Worm (Caenorhabditis elegans) whole organism, early embryonic: ENCODE measurements around the gene irld-42.

Source experiments
- F13C5.2 ChIP-seq: sonication (generic microtip); optimal IDR thresholded peaks from 2 replicates; lab custom pipeline; 2017; ENCODE audit warnings: mild to moderate bottlenecking, missing genetic modification characterization, inconsistent platforms, missing compliant biosample characterization
- aly-1 ChIP-seq: sonication (generic microtip); optimal IDR thresholded peaks from 2 replicates; lab custom pipeline; 2016; ENCODE audit warnings: missing genetic modification characterization, missing compliant biosample characterization
- ama-1 ChIP-seq: fragments of 150-350 bp; optimal IDR thresholded peaks from 2 replicates; lab custom pipeline; 2014
- ceh-36 ChIP-seq: sonication (generic microtip); optimal IDR thresholded peaks from 2 replicates; lab custom pipeline; 2016; ENCODE audit warnings: missing genetic modification characterization, inconsistent platforms, missing compliant biosample characterization
- ets-7 ChIP-seq: sonication (generic microtip); optimal IDR thresholded peaks from 2 replicates; lab custom pipeline; 2016; ENCODE audit warnings: missing genotype, missing genetic modification characterization, missing compliant biosample characterization
- hnd-1 ChIP-seq: sonication (generic microtip); optimal IDR thresholded peaks from 2 replicates; lab custom pipeline; 2016; ENCODE audit warnings: missing genetic modification characterization, missing compliant biosample characterization
- sea-1 ChIP-seq: fragments of 200-800 bp; sonication (Bioruptor generic); conservative IDR thresholded peaks from 2 replicates; pipeline ENCODE4 v1.3.6; 2022; ENCODE audit warnings: missing genetic modification characterization, missing compliant biosample characterization
- tbx-11 ChIP-seq: fragments of 200-800 bp; sonication (Bioruptor generic); IDR thresholded peaks from 2 replicates; pipeline ENCODE4 v1.3.6; 2022; ENCODE audit warnings: missing genetic modification characterization, missing compliant biosample characterization

DNA sequence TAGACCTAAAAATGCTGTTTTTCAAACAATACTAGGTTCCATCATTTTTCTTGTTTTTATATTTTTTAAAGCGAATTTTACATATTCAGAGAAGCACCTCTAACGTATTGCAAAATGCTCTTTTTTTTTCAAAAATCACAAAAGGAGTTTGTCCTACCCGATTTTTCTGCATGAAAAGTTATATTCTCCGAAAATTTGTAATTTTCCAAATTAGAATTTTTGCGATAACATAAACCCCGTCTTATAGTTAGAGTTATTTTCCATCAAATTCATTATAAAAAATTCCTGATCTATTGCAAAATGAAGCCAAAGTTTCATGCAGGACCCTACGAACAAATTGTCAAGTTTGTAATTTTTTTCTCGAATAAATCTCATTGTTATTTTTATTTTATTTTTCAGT is 40.1 kb downstream of the irld-42 start, which contains the start of gene srw-99:
- TF ChIP-seq aly-1 (tag; lab: Kevin White, UChicago): no peak
- TF ChIP-seq hnd-1 (tag; lab: Kevin White, UChicago): no peak
- no peak for TF ChIP-seq sea-1
- TF ChIP-seq ama-1 (lab: Kevin White, UChicago): no peak
- TF ChIP-seq ets-7 (tag; lab: Kevin White, UChicago): no peak
- TF ChIP-seq tbx-11 (GFP tag; lab: Robert Waterston, UW): no peak
- no peak for TF ChIP-seq F13C5.2 (tag; lab: Kevin White, UChicago)
- no peak for TF ChIP-seq ceh-36 (tag; lab: Kevin White, UChicago)
